Worm (Caenorhabditis elegans) whole organism, young adult: ENCODE measurements around the gene ZK930.4.

Source experiments
- C06A6.2 ChIP-seq: fragments of 200-800 bp; sonication (Bioruptor generic); conservative IDR thresholded peaks from 2 replicates; pipeline ENCODE4 v1.3.6; 2022; ENCODE audit warnings: missing genetic modification characterization, missing compliant biosample characterization
- F10E7.11 ChIP-seq: sonication (generic microtip); optimal IDR thresholded peaks from 2 replicates; lab custom pipeline; 2017; ENCODE audit warnings: mild to moderate bottlenecking, missing genetic modification characterization, moderate library complexity, missing compliant biosample characterization
- F39B2.1 ChIP-seq: fragments of 200-800 bp; sonication (Bioruptor generic); IDR thresholded peaks from 2 replicates; pipeline ENCODE4 v1.3.6; 2022; ENCODE audit warnings: missing genetic modification reagents, missing genetic modification characterization, missing compliant biosample characterization
- F49E8.2 ChIP-seq: sonication (generic microtip); optimal IDR thresholded peaks from 3 replicates; lab custom pipeline; 2017; ENCODE audit warnings: missing genetic modification characterization, mild to moderate bottlenecking, missing compliant biosample characterization, antibody characterized with exemption, moderate library complexity; ENCODE audit not compliant: insufficient read depth
- K12H6.12 ChIP-seq: fragments of 200-800 bp; sonication (Bioruptor generic); optimal IDR thresholded peaks from 2 replicates; lab custom pipeline; 2018; ENCODE audit warnings: mild to moderate bottlenecking, missing genetic modification characterization, missing compliant biosample characterization
- T26A5.8 ChIP-seq: sonication (generic microtip); optimal IDR thresholded peaks from 2 replicates; lab custom pipeline; 2016; ENCODE audit warnings: missing genetic modification characterization, missing compliant biosample characterization
- Y95B8A.8 ChIP-seq: fragments of 200-800 bp; sonication (Bioruptor generic); IDR thresholded peaks from 2 replicates; pipeline ENCODE4 v1.3.6; 2022; ENCODE audit warnings: missing genetic modification reagents, missing genetic modification characterization, missing compliant biosample characterization
- akir-1 ChIP-seq: fragments of 200-800 bp; sonication (Bioruptor generic); optimal IDR thresholded peaks from 2 replicates; lab custom pipeline; 2018; ENCODE audit warnings: mild to moderate bottlenecking, missing genetic modification characterization, moderate library complexity, missing compliant biosample characterization
- attf-5 ChIP-seq: fragments of 200-800 bp; sonication (Bioruptor generic); optimal IDR thresholded peaks from 2 replicates; lab custom pipeline; 2018; ENCODE audit warnings: mild to moderate bottlenecking, missing genetic modification characterization, missing compliant biosample characterization
- cebp-2 ChIP-seq: fragments of 200-800 bp; sonication (Bioruptor generic); IDR thresholded peaks from 2 replicates; pipeline ENCODE4 v1.3.6; 2022; ENCODE audit warnings: missing genetic modification characterization, missing compliant biosample characterization
- ceh-40 ChIP-seq: fragments of 200-800 bp; sonication (Bioruptor generic); IDR thresholded peaks from 2 replicates; pipeline ENCODE4 v1.3.6; 2022; ENCODE audit warnings: missing genetic modification characterization, missing compliant biosample characterization
- ceh-58 ChIP-seq: fragments of 200-800 bp; sonication (Bioruptor generic); IDR thresholded peaks from 2 replicates; pipeline ENCODE4 v1.3.6; 2022; ENCODE audit warnings: missing genetic modification characterization, missing compliant biosample characterization
- dpff-1 ChIP-seq: sonication (generic microtip); optimal IDR thresholded peaks from 2 replicates; lab custom pipeline; 2017; ENCODE audit warnings: mild to moderate bottlenecking, missing genetic modification characterization, missing compliant biosample characterization
- egrh-3 ChIP-seq: fragments of 200-800 bp; sonication (Bioruptor generic); IDR thresholded peaks from 2 replicates; pipeline ENCODE4 v1.3.6; 2022; ENCODE audit warnings: missing genetic modification reagents, missing genetic modification characterization, missing compliant biosample characterization
- ekl-4 ChIP-seq: fragments of 200-800 bp; sonication (Bioruptor generic); IDR thresholded peaks from 2 replicates; pipeline ENCODE4 v1.3.6; 2022; ENCODE audit warnings: missing genetic modification reagents, missing genetic modification characterization, missing compliant biosample characterization
- hmg-1.2 ChIP-seq: fragments of 200-800 bp; sonication (Bioruptor generic); IDR thresholded peaks from 2 replicates; pipeline ENCODE4 v1.3.6; 2022; ENCODE audit warnings: missing genetic modification reagents, missing genetic modification characterization, missing compliant biosample characterization
- hmg-20 ChIP-seq: fragments of 200-800 bp; sonication (Bioruptor generic); IDR thresholded peaks from 2 replicates; pipeline ENCODE4 v1.3.6; 2022; ENCODE audit warnings: missing genetic modification reagents, missing genetic modification characterization, missing compliant biosample characterization
- lin-26 ChIP-seq: fragments of 200-800 bp; sonication (Bioruptor generic); IDR thresholded peaks from 2 replicates; pipeline ENCODE4 v1.3.6; 2022; ENCODE audit warnings: missing genetic modification reagents, missing genetic modification characterization, missing compliant biosample characterization
- lsl-1 ChIP-seq: fragments of 200-800 bp; sonication (Bioruptor generic); optimal IDR thresholded peaks from 2 replicates; lab custom pipeline; 2018; ENCODE audit warnings: mild to moderate bottlenecking, missing genetic modification characterization, moderate library complexity, missing compliant biosample characterization
- lsy-27 ChIP-seq: sonication (generic microtip); optimal IDR thresholded peaks from 2 replicates; lab custom pipeline; 2017; ENCODE audit warnings: missing genetic modification characterization, mild to moderate bottlenecking, missing compliant biosample characterization, antibody characterized with exemption, missing genotype, borderline replicate concordance; ENCODE audit not compliant: insufficient read depth
- mes-4 ChIP-seq: sonication (generic microtip); optimal IDR thresholded peaks from 2 replicates; lab custom pipeline; 2016; ENCODE audit warnings: missing genotype, missing genetic modification characterization, missing compliant biosample characterization
- nhr-80 ChIP-seq: sonication (generic microtip); optimal IDR thresholded peaks from 2 replicates; lab custom pipeline; 2016; ENCODE audit warnings: missing genetic modification characterization, missing compliant biosample characterization
- pbrm-1 ChIP-seq: fragments of 200-800 bp; sonication (Bioruptor generic); IDR thresholded peaks from 2 replicates; pipeline ENCODE4 v1.3.6; 2022; ENCODE audit warnings: missing genetic modification reagents, missing genetic modification characterization, missing compliant biosample characterization
- sea-2 ChIP-seq: fragments of 200-800 bp; sonication (Bioruptor generic); IDR thresholded peaks from 2 replicates; pipeline ENCODE4 v1.3.6; 2022; ENCODE audit warnings: missing genetic modification characterization, missing compliant biosample characterization
- snpc-4 ChIP-seq, 5 experiments: fragments of 150-350 bp in 1 of 5; sonication (generic microtip) in 4 of 5; optimal IDR thresholded peaks; 2 replicates each; lab custom pipeline; 2014 to 2018; ENCODE audit warnings: missing genetic modification characterization in 5 of 5, missing biosample characterization in 3 of 5, antibody characterized with exemption in 2 of 5, mild to moderate bottlenecking in 2 of 5, missing compliant biosample characterization in 2 of 5, missing genotype in 2 of 5, moderate library complexity in 2 of 5, missing genetic modification reagents in 1 of 5
- tbx-9 ChIP-seq: sonication (generic microtip); optimal IDR thresholded peaks from 2 replicates; lab custom pipeline; 2016; ENCODE audit warnings: borderline replicate concordance, missing genetic modification characterization, inconsistent platforms, missing compliant biosample characterization
- zfh-2 ChIP-seq: fragments of 200-800 bp; sonication (Bioruptor generic); conservative IDR thresholded peaks from 2 replicates; pipeline ENCODE4 v1.3.6; 2022; ENCODE audit warnings: missing genetic modification reagents, missing genetic modification characterization, missing compliant biosample characterization
- ztf-18 ChIP-seq: sonication (generic microtip); optimal IDR thresholded peaks from 2 replicates; lab custom pipeline; 2016; ENCODE audit warnings: missing genotype, mild to moderate bottlenecking, missing genetic modification characterization, missing compliant biosample characterization
- ztf-22 ChIP-seq: fragments of 200-800 bp; sonication (Bioruptor generic); optimal IDR thresholded peaks from 2 replicates; lab custom pipeline; 2018; ENCODE audit warnings: mild to moderate bottlenecking, missing genetic modification characterization, moderate library complexity, missing compliant biosample characterization
- ztf-25 ChIP-seq: fragments of 200-800 bp; sonication (Bioruptor generic); IDR thresholded peaks from 2 replicates; pipeline ENCODE4 v1.3.6; 2022; ENCODE audit warnings: missing genetic modification reagents, missing genetic modification characterization, missing compliant biosample characterization
- ztf-6 ChIP-seq: fragments of 200-800 bp; sonication (Bioruptor generic); IDR thresholded peaks from 2 replicates; pipeline ENCODE4 v1.3.6; 2022; ENCODE audit warnings: missing genetic modification reagents, missing genetic modification characterization, missing compliant biosample characterization

The ZK930.4 gene

ce11 chrII:11883648-11884047, 22.7 kb upstream of the ZK930.4 start, which contains the start of gene ZK930.6:
Gene ZK930.6 (plus strand): TSS chrII:11883948.
- no peak for TF ChIP-seq akir-1 (GFP tag; lab: Kevin White, UChicago)
- no peak for TF ChIP-seq F39B2.1 (GFP tag; lab: Robert Waterston, UW)
- TF ChIP-seq ztf-25 (GFP tag; lab: Robert Waterston, UW) = no peak
- no peak for TF ChIP-seq K12H6.12 (tag; lab: Kevin White, UChicago)
- TF ChIP-seq dpff-1 (tag; lab: Kevin White, UChicago) = no peak
- TF ChIP-seq lsl-1 (GFP tag; lab: Kevin White, UChicago) = no peak
- TF ChIP-seq nhr-80 = no peak

ce11 chrII:11887724-11888123, 18.6 kb upstream of the ZK930.4 start:
- no peak for TF ChIP-seq cebp-2 (GFP tag; lab: Robert Waterston, UW)
- TF ChIP-seq hmg-20 (GFP tag; lab: Robert Waterston, UW) = no peak
- TF ChIP-seq ztf-18 (tag; lab: Kevin White, UChicago) = no peak
- no peak for TF ChIP-seq hmg-1.2 (GFP tag; lab: Robert Waterston, UW)
- no peak for TF ChIP-seq lsy-27 (tag; lab: Kevin White, UChicago)
- no peak for TF ChIP-seq tbx-9 (tag; lab: Kevin White, UChicago)
- TF ChIP-seq mes-4 (tag; lab: Kevin White, UChicago) = no peak
- no peak for TF ChIP-seq C06A6.2
- no peak for TF ChIP-seq ztf-6 (GFP tag; lab: Robert Waterston, UW)
- TF ChIP-seq egrh-3 (GFP tag; lab: Robert Waterston, UW) = no peak
- no peak for TF ChIP-seq ceh-58 (GFP tag; lab: Robert Waterston, UW)
- TF ChIP-seq, all 124 proteins: peak for 0

ce11 chrII:11888150-11888549, 18.2 kb upstream of the ZK930.4 start:
- no peak for TF ChIP-seq ekl-4 (GFP tag; lab: Robert Waterston, UW)
- no peak for TF ChIP-seq pbrm-1
- no peak for TF ChIP-seq snpc-4 (GFP tag; optimal IDR thresholded peaks at IDR 0.05; lab: Kevin White, UChicago)
- TF ChIP-seq snpc-4 (tag; optimal IDR thresholded peaks at IDR 0.05; lab: Kevin White, UChicago) = no peak
- TF ChIP-seq sea-2 (GFP tag; lab: Robert Waterston, UW) = no peak
- TF ChIP-seq attf-5 (GFP tag; lab: Kevin White, UChicago) = no peak
- TF ChIP-seq T26A5.8 (tag; lab: Kevin White, UChicago) = no peak
- TF ChIP-seq mes-4 (tag; lab: Kevin White, UChicago) = no peak
- no peak for TF ChIP-seq F10E7.11 (tag; lab: Kevin White, UChicago)
- TF ChIP-seq Y95B8A.8 (GFP tag; lab: Robert Waterston, UW) = no peak
- TF ChIP-seq F49E8.2 (tag; lab: Kevin White, UChicago) = no peak

ce11 chrII:11889420-11890075, 16.8 kb upstream of the ZK930.4 start:
- TF ChIP-seq zfh-2 (peak; percentile 57), ztf-25 (GFP tag; lab: Robert Waterston, UW) (0 out of 2 replicates have a peak, but pooled peaks have one; percentile 37), lin-26 (GFP tag; lab: Robert Waterston, UW) (peak; percentile 65), ceh-40 (GFP tag; lab: Robert Waterston, UW) (no peak), ztf-22 (GFP tag; lab: Kevin White, UChicago) (no peak), hmg-1.2 (GFP tag; lab: Robert Waterston, UW) (peak; percentile 51; the same call in 1 of the 2 replicates)
